Worm (Caenorhabditis elegans): ENCODE data around the gene srb-5.

srb-5 gene

ce11 chrII:5182451-5182850 lies 19.3 kb upstream of the srb-5 start (continued):
- TF ChIP-seq nhr-71 (tag; optimal IDR thresholded peaks at IDR 0.05) (peak; percentile 83), snpc-4 (tag; optimal IDR thresholded peaks at IDR 0.05) (peak; percentile 30), ceh-82 (tag; optimal IDR thresholded peaks at IDR 0.05) (peak in 2 of 3 experiments; percentile 35 to 36), elt-2 (tag; optimal IDR thresholded peaks at IDR 0.05) (peak; percentile 97), efl-1 (optimal IDR thresholded peaks at IDR 0.05) (peak; percentile 43 to 46), efl-1 (GFP tag; optimal IDR thresholded peaks at IDR 0.05 in 1 of 2) (peak in 1 of 2 experiments; percentile 90), jun-1 (tag; optimal IDR thresholded peaks at IDR 0.05) (peak; percentile 53), tbx-2 (tag; optimal IDR thresholded peaks at IDR 0.05) (peak; percentile 30), aly-2 (tag; optimal IDR thresholded peaks at IDR 0.05) (no peak), efl-3 (GFP tag; optimal IDR thresholded peaks at IDR 0.05) (no peak), aha-1 (tag; optimal IDR thresholded peaks at IDR 0.05) (no peak), zag-1 (tag; optimal IDR thresholded peaks at IDR 0.05) (no peak), ceh-88 (GFP tag; IDR thresholded peaks at IDR 0.05) (no peak)

DNA sequence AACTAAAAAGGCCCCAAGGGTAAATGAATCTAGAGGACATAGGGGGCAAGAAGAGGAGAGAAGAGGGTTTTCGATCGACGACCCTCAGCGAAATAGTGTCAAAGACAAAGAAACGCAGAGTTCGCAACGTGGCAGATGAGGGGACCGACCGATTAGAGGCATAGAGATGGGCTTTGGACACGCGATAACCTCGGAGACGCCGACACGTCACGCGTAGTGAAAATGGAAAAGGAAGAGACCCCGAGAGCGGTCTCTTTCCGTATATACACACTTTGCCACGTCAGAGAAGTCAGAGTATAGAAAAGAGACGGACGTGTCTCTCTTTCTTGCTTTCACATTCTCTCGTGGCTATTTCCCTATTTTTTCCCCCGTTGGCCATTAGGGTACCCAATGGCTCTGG lies 18.3 kb upstream of the srb-5 start:
- TF ChIP-seq nhr-71 (tag; optimal IDR thresholded peaks at IDR 0.05) (peak; percentile 88), fkh-10 (GFP tag; optimal IDR thresholded peaks at IDR 0.05) (peak; percentile 59), nhr-84 (tag; optimal IDR thresholded peaks at IDR 0.05) (no peak), egl-27 (tag; optimal IDR thresholded peaks at IDR 0.05) (no peak), lin-35 (GFP tag; optimal IDR thresholded peaks at IDR 0.05) (peak; percentile 57 to 61), unc-98 (GFP tag; IDR thresholded peaks at IDR 0.05) (no peak), blmp-1 (tag; optimal IDR thresholded peaks at IDR 0.05) (peak; percentile 72), nhr-11 (tag; optimal IDR thresholded peaks at IDR 0.05) (no peak), Y116A8C.19 (tag; optimal IDR thresholded peaks at IDR 0.05; ENCODE audit: borderline replicate concordance) (no peak), pag-3 (tag; optimal IDR thresholded peaks at IDR 0.05; ENCODE audit: borderline replicate concordance, insufficient read depth) (no peak), mab-9 (GFP tag; IDR thresholded peaks at IDR 0.05) (no peak; the same call in 1 of the 2 replicates), C16A3.4 (tag; optimal IDR thresholded peaks at IDR 0.05) (peak; percentile 43), lin-14 (GFP tag; optimal IDR thresholded peaks at IDR 0.05) (peak; percentile 97), jun-1 (tag; optimal IDR thresholded peaks at IDR 0.05) (peak; percentile 45), C04F5.9 (tag; optimal IDR thresholded peaks at IDR 0.05) (no peak), tlp-1 (tag; optimal IDR thresholded peaks at IDR 0.05) (no peak), nhr-12 (tag; optimal IDR thresholded peaks at IDR 0.05) (no peak), lin-39 (tag; optimal IDR thresholded peaks at IDR 0.05) (no peak), efl-1 (optimal IDR thresholded peaks at IDR 0.05) (peak; percentile 57 to 75), efl-1 (GFP tag; optimal IDR thresholded peaks at IDR 0.05 in 1 of 2) (peak; percentile 27 to 93), snpc-4 (tag; optimal IDR thresholded peaks at IDR 0.05) (peak; percentile 18), unc-130 (tag; optimal IDR thresholded peaks at IDR 0.05) (peak; percentile 10), sptf-1 (tag; optimal IDR thresholded peaks at IDR 0.05) (no peak), mep-1 (tag; optimal IDR thresholded peaks at IDR 0.05) (peak; percentile 73), elt-2 (tag; optimal IDR thresholded peaks at IDR 0.05) (no peak), snu-23 (GFP tag; optimal IDR thresholded peaks at IDR 0.05) (peak; percentile 90), grh-1 (GFP tag; IDR thresholded peaks at IDR 0.05) (no peak; the same call in 1 of the 2 replicates), nhr-85 (tag) (peak; percentile 83), nhr-76 (tag; optimal IDR thresholded peaks at IDR 0.05) (no peak), irx-1 (tag; optimal IDR thresholded peaks at IDR 0.05) (peak; percentile 41), fkh-4 (tag; optimal IDR thresholded peaks at IDR 0.05; ENCODE audit: borderline replicate concordance) (no peak), egl-13 (tag; optimal IDR thresholded peaks at IDR 0.05) (peak; percentile 25), dpl-1 (GFP tag; optimal IDR thresholded peaks at IDR 0.05) (peak in 2 of 3 experiments; percentile 27 to 45), ces-1 (GFP tag; optimal IDR thresholded peaks at IDR 0.05) (no peak), nhr-77 (tag; optimal IDR thresholded peaks at IDR 0.05) (no peak), efl-3 (GFP tag; optimal IDR thresholded peaks at IDR 0.05) (no peak), ztf-11 (tag; optimal IDR thresholded peaks at IDR 0.05) (no peak), aly-2 (tag; optimal IDR thresholded peaks at IDR 0.05) (peak; percentile 6), nhr-90 (tag; optimal IDR thresholded peaks at IDR 0.05; ENCODE audit: poor library complexity) (peak; percentile 68), sup-37 (GFP tag; optimal IDR thresholded peaks at IDR 0.05) (no peak), skn-1 (tag; optimal IDR thresholded peaks at IDR 0.05) (peak; percentile 34), nhr-47 (tag; optimal IDR thresholded peaks at IDR 0.05) (peak; percentile 81), lsy-2 (tag; optimal IDR thresholded peaks at IDR 0.05) (peak; percentile 72 to 76), ztf-4 (tag; optimal IDR thresholded peaks at IDR 0.05) (peak; percentile 58), sox-4 (tag; optimal IDR thresholded peaks at IDR 0.05) (no peak), nhr-20 (tag; optimal IDR thresholded peaks at IDR 0.05) (peak; percentile 84)

Data from whole organism, L1 larva.